Fruit fly (Drosophila melanogaster) whole organism, embryonic: ENCODE results near the gene CG7912.

Experiments
- Abd-B ChIP-seq: fragments of 200-800 bp; sonication (Bioruptor generic); optimal IDR thresholded peaks from 2 replicates; lab custom pipeline; 2018; ENCODE audit warnings: missing biosample characterization, mild to moderate bottlenecking, missing genetic modification characterization, moderate library complexity
- B-H1 ChIP-seq: fragments of 200-800 bp; sonication (Bioruptor generic); IDR thresholded peaks from 3 replicates; pipeline ENCODE4 v1.3.6; 2022; ENCODE audit warnings: missing biosample characterization, missing genetic modification characterization
- Blimp-1 ChIP-seq: fragments of 200-800 bp; sonication (Bioruptor generic); optimal IDR thresholded peaks from 3 replicates; lab custom pipeline; 2018; ENCODE audit warnings: missing biosample characterization, missing genetic modification characterization, mild to moderate bottlenecking, moderate library complexity, missing genetic modification reagents
- C15 ChIP-seq: fragments of 200-800 bp; sonication (Bioruptor generic); IDR thresholded peaks from 3 replicates; pipeline ENCODE4 v1.3.6; 2022; ENCODE audit warnings: missing biosample characterization, missing genetic modification characterization
- CG1233 ChIP-seq: fragments of 200-800 bp; sonication (Bioruptor generic); optimal IDR thresholded peaks from 4 replicates; lab custom pipeline; 2018; ENCODE audit warnings: missing biosample characterization, mild to moderate bottlenecking, missing genetic modification characterization
- CG1602 ChIP-seq: fragments of 200-800 bp; sonication (Bioruptor generic); optimal IDR thresholded peaks from 3 replicates; lab custom pipeline; 2016; ENCODE audit warnings: missing biosample characterization, missing genetic modification characterization
- CG16779 ChIP-seq: fragments of 200-800 bp; sonication (Bioruptor generic); IDR thresholded peaks from 2 replicates; pipeline ENCODE4 v1.3.6; 2022; ENCODE audit warnings: missing biosample characterization, missing genetic modification characterization
- CG16863 ChIP-seq: fragments of 200-800 bp; sonication (Bioruptor generic); optimal IDR thresholded peaks from 3 replicates; lab custom pipeline; 2016; ENCODE audit warnings: missing biosample characterization, missing genetic modification characterization
- CG32767 ChIP-seq: fragments of 200-800 bp; sonication (Bioruptor generic); IDR thresholded peaks from 2 replicates; pipeline ENCODE4 v1.3.6; 2022; ENCODE audit warnings: missing biosample characterization, missing genetic modification characterization
- CG3995 ChIP-seq: fragments of 200-800 bp; sonication (Bioruptor generic); optimal IDR thresholded peaks from 3 replicates; lab custom pipeline; 2016; ENCODE audit warnings: missing biosample characterization, missing genetic modification characterization
- CG42726 ChIP-seq: fragments of 200-800 bp; sonication (Bioruptor generic); IDR thresholded peaks from 2 replicates; pipeline ENCODE4 v1.3.6; 2022; ENCODE audit warnings: missing biosample characterization, missing genetic modification characterization; ENCODE audit not compliant: partially characterized antibody
- CG4360 ChIP-seq: fragments of 200-800 bp; sonication (Bioruptor generic); IDR thresholded peaks from 2 replicates; pipeline ENCODE4 v1.3.6; 2022; ENCODE audit warnings: missing biosample characterization, missing genetic modification characterization
- CG4707 ChIP-seq: fragments of 200-800 bp; sonication (Bioruptor generic); optimal IDR thresholded peaks from 2 replicates; lab custom pipeline; 2018; ENCODE audit warnings: missing biosample characterization, mild to moderate bottlenecking, missing genetic modification characterization, moderate library complexity
- CG4730 ChIP-seq: fragments of 200-800 bp; sonication (Bioruptor generic); IDR thresholded peaks from 2 replicates; pipeline ENCODE4 v1.3.6; 2022; ENCODE audit warnings: missing biosample characterization, missing genetic modification characterization
- CG5245 ChIP-seq: fragments of 200-800 bp; sonication (Bioruptor generic); optimal IDR thresholded peaks from 3 replicates; lab custom pipeline; 2016; ENCODE audit warnings: missing biosample characterization, missing genetic modification characterization
- CG6254 ChIP-seq: fragments of 200-800 bp; sonication (Bioruptor generic); optimal IDR thresholded peaks from 3 replicates; lab custom pipeline; 2017; ENCODE audit warnings: mild to moderate bottlenecking, missing biosample characterization, missing genetic modification reagents, missing genetic modification characterization
- CG7745 ChIP-seq: fragments of 200-800 bp; sonication (Bioruptor generic); optimal IDR thresholded peaks from 2 replicates; lab custom pipeline; 2018; ENCODE audit warnings: missing biosample characterization, mild to moderate bottlenecking, missing genetic modification characterization, moderate library complexity
- CG7963 ChIP-seq: fragments of 200-800 bp; sonication (Bioruptor generic); IDR thresholded peaks from 3 replicates; pipeline ENCODE4 v1.3.6; 2022; ENCODE audit warnings: missing biosample characterization, missing genetic modification characterization; ENCODE audit not compliant: partially characterized antibody
- E2f2 ChIP-seq: fragments of 200-800 bp; sonication (Bioruptor generic); IDR thresholded peaks from 2 replicates; pipeline ENCODE4 v1.3.6; 2022; ENCODE audit warnings: missing biosample characterization, missing genetic modification characterization
- Fer1 ChIP-seq: fragments of 200-800 bp; sonication (Bioruptor generic); optimal IDR thresholded peaks from 2 replicates; lab custom pipeline; 2017; ENCODE audit warnings: missing biosample characterization, mild to moderate bottlenecking, missing genetic modification characterization
- Gsc ChIP-seq: fragments of 200-800 bp; sonication (Bioruptor generic); IDR thresholded peaks from 2 replicates; pipeline ENCODE4 v1.3.6; 2022; ENCODE audit warnings: missing biosample characterization, missing genetic modification characterization
- MTF-1 ChIP-seq: fragments of 200-800 bp; sonication (Bioruptor generic); optimal IDR thresholded peaks from 2 replicates; lab custom pipeline; 2018; ENCODE audit warnings: missing biosample characterization, mild to moderate bottlenecking, missing genetic modification characterization, borderline replicate concordance
- Max ChIP-seq: fragments of 200-800 bp; sonication (Bioruptor generic); optimal IDR thresholded peaks from 2 replicates; lab custom pipeline; 2016; ENCODE audit warnings: missing biosample characterization, mild to moderate bottlenecking, missing genetic modification characterization
- Meics ChIP-seq: fragments of 200-800 bp; sonication (Bioruptor generic); optimal IDR thresholded peaks from 2 replicates; lab custom pipeline; 2017; ENCODE audit warnings: missing biosample characterization, mild to moderate bottlenecking, missing genetic modification characterization
- Pdp1 ChIP-seq, 2 experiments: fragments of 200-800 bp; sonication (Bioruptor generic); optimal IDR thresholded peaks; 3 replicates each; lab custom pipeline; 2016; ENCODE audit warnings: missing biosample characterization in 2 of 2, missing genetic modification characterization in 2 of 2, mild to moderate bottlenecking in 1 of 2, moderate library complexity in 1 of 2
- Ravus ChIP-seq: fragments of 200-800 bp; sonication (Bioruptor generic); IDR thresholded peaks from 2 replicates; pipeline ENCODE4 v1.3.6; 2022; ENCODE audit warnings: missing biosample characterization, missing genetic modification characterization
- Trl ChIP-seq, 3 experiments: fragments of >200 bp in 2 of 3; fragments of 200-800 bp in 1 of 3; sonication (Bioruptor generic) in 1 of 3; optimal IDR thresholded peaks; 2 replicates in 1 of 3; 3 replicates in 2 of 3; lab custom pipeline; 2016 to 2017; ENCODE audit warnings: missing biosample characterization in 1 of 3, missing genetic modification characterization in 1 of 3
- chinmo ChIP-seq: fragments of 200-800 bp; sonication (Bioruptor generic); IDR thresholded peaks from 4 replicates; pipeline ENCODE4 v1.3.6; 2022; ENCODE audit warnings: missing biosample characterization, missing genetic modification characterization; ENCODE audit not compliant: partially characterized antibody
- dati ChIP-seq: fragments of 200-800 bp; sonication (Bioruptor generic); IDR thresholded peaks from 2 replicates; pipeline ENCODE4 v1.3.6; 2022; ENCODE audit warnings: missing biosample characterization, missing genetic modification characterization
- disco-r ChIP-seq: fragments of 200-800 bp; sonication (Bioruptor generic); optimal IDR thresholded peaks from 2 replicates; lab custom pipeline; 2016; ENCODE audit warnings: missing biosample characterization, missing genetic modification characterization
- dm ChIP-seq: fragments of 200-800 bp; sonication (Bioruptor generic); optimal IDR thresholded peaks from 3 replicates; lab custom pipeline; 2016; ENCODE audit warnings: missing biosample characterization, missing genetic modification characterization
- dpn ChIP-seq, 2 experiments: fragments of 200-800 bp; sonication (Bioruptor generic); optimal IDR thresholded peaks; 3 replicates each; lab custom pipeline; 2016; ENCODE audit warnings: missing biosample characterization in 2 of 2, missing genetic modification characterization in 2 of 2
- esg ChIP-seq: fragments of 200-800 bp; sonication (Bioruptor generic); conservative IDR thresholded peaks from 2 replicates; pipeline ENCODE4 v1.3.6; 2022; ENCODE audit warnings: missing biosample characterization, missing genetic modification characterization
- gem ChIP-seq: fragments of 200-800 bp; sonication (Bioruptor generic); optimal IDR thresholded peaks from 2 replicates; lab custom pipeline; 2019; ENCODE audit warnings: missing biosample characterization, mild to moderate bottlenecking, missing genetic modification characterization, moderate library complexity
- hth ChIP-seq: fragments of >200 bp; optimal IDR thresholded peaks from 2 replicates; lab custom pipeline; 2017; ENCODE audit warnings: inconsistent platforms
- jumu ChIP-seq: fragments of 200-800 bp; sonication (Bioruptor generic); optimal IDR thresholded peaks from 3 replicates; lab custom pipeline; 2016; ENCODE audit warnings: missing biosample characterization, missing genetic modification characterization
- repo ChIP-seq: fragments of 200-800 bp; sonication (Bioruptor generic); optimal IDR thresholded peaks from 2 replicates; lab custom pipeline; 2016; ENCODE audit warnings: missing biosample characterization, missing genetic modification characterization
- slp2 ChIP-seq: fragments of 200-800 bp; sonication (Bioruptor generic); optimal IDR thresholded peaks from 2 replicates; lab custom pipeline; 2016; ENCODE audit warnings: missing biosample characterization, missing genetic modification characterization
- sna ChIP-seq: fragments of 200-800 bp; sonication (Bioruptor generic); IDR thresholded peaks from 2 replicates; pipeline ENCODE4 v1.3.6; 2022; ENCODE audit warnings: missing biosample characterization, missing genetic modification characterization; ENCODE audit not compliant: partially characterized antibody
- tll ChIP-seq, 2 experiments: fragments of 200-800 bp in 1 of 2; fragments of >200 bp in 1 of 2; sonication (Bioruptor generic) in 1 of 2; optimal IDR thresholded peaks; 2 replicates each; lab custom pipeline; 2017 to 2019; ENCODE audit warnings: missing biosample characterization in 2 of 2, missing genetic modification characterization in 2 of 2, mild to moderate bottlenecking in 1 of 2, moderate library complexity in 1 of 2
- wdn ChIP-seq: fragments of 200-800 bp; sonication (Bioruptor generic); IDR thresholded peaks from 2 replicates; pipeline ENCODE4 v1.3.6; 2022; ENCODE audit warnings: missing biosample characterization, missing genetic modification characterization
- zen2 ChIP-seq: fragments of 200-800 bp; sonication (Bioruptor generic); IDR thresholded peaks from 3 replicates; pipeline ENCODE4 v1.3.6; 2022; ENCODE audit warnings: missing biosample characterization, missing genetic modification characterization; ENCODE audit not compliant: partially characterized antibody

The CG7912 gene

dm6 chr3R:29995035-29995434, 14.0 kb downstream of the CG7912 start, which contains the start of the genes CG7903 and Sas-6 (continued):
- no peak for TF ChIP-seq jumu (GFP tag; lab: Kevin White, UChicago)
- TF ChIP-seq Trl (optimal IDR thresholded peaks at IDR 0.05; lab: Kevin White, UChicago) = no peak
- peak; percentile 9 for TF ChIP-seq Trl (GFP tag; optimal IDR thresholded peaks at IDR 0.05; lab: Kevin White, UChicago)
- no peak for TF ChIP-seq esg
- TF ChIP-seq chinmo (GFP tag; lab: Robert Waterston, UW) = peak; percentile 65; the same call in 1 of the 4 replicates
- TF ChIP-seq B-H1 (GFP tag; lab: Robert Waterston, UW) = no peak
- no peak for TF ChIP-seq CG6254
- TF ChIP-seq CG1602 (GFP tag; lab: Kevin White, UChicago) = no peak
- TF ChIP-seq CG4707 (GFP tag; lab: Kevin White, UChicago) = no peak
- TF ChIP-seq CG7963 (GFP tag; lab: Robert Waterston, UW) = peak; percentile 71; the same call in 2 of the 3 replicates
- no peak for TF ChIP-seq CG4360 (GFP tag; lab: Robert Waterston, UW)
- no peak for TF ChIP-seq dpn (GFP tag; optimal IDR thresholded peaks at IDR 0.05; lab: Kevin White, UChicago)
- no peak for TF ChIP-seq gem (tag; lab: Kevin White, UChicago)
- no peak for TF ChIP-seq dati (GFP tag; lab: Robert Waterston, UW)
- TF ChIP-seq CG1233 = no peak
- peak; percentile 60 for TF ChIP-seq sna (GFP tag; lab: Robert Waterston, UW)
- no peak for TF ChIP-seq CG3995
- no peak for TF ChIP-seq tll (GFP tag; optimal IDR thresholded peaks at IDR 0.05; lab: Kevin White, UChicago)
- TF ChIP-seq CG16779 = no peak
- no peak for TF ChIP-seq hth (lab: Kevin White, UChicago)
- peak; percentile 92 for TF ChIP-seq Meics (GFP tag; lab: Kevin White, UChicago)
- TF ChIP-seq wdn = no peak
- no peak for TF ChIP-seq Abd-B (GFP tag; lab: Kevin White, UChicago)
- TF ChIP-seq CG7745 (tag; lab: Kevin White, UChicago) = no peak
- TF ChIP-seq C15 (GFP tag; lab: Robert Waterston, UW) = no peak
- TF ChIP-seq CG16863 (GFP tag; lab: Kevin White, UChicago) = no peak
- no peak for TF ChIP-seq Max (GFP tag; lab: Kevin White, UChicago)
- peak; percentile 77 for TF ChIP-seq CG42726 (GFP tag; lab: Robert Waterston, UW)
- TF ChIP-seq zen2 (GFP tag; lab: Robert Waterston, UW) = peak; percentile 48; the same call in 1 of the 3 replicates
- no peak for TF ChIP-seq dm
- TF ChIP-seq CG32767 (GFP tag; lab: Robert Waterston, UW) = no peak
- TF ChIP-seq Ravus = no peak
- no peak for TF ChIP-seq repo (GFP tag; lab: Kevin White, UChicago)
- TF ChIP-seq E2f2 (GFP tag; lab: Robert Waterston, UW) = peak; percentile 79
- TF ChIP-seq Gsc = no peak
- TF ChIP-seq Blimp-1 (GFP tag; lab: Kevin White, UChicago) = no peak
- no peak for TF ChIP-seq Pdp1 (GFP tag; optimal IDR thresholded peaks at IDR 0.05; lab: Kevin White, UChicago)
- no peak for TF ChIP-seq Fer1 (GFP tag; lab: Kevin White, UChicago)
- TF ChIP-seq slp2 = no peak
- no peak for TF ChIP-seq CG5245 (GFP tag; lab: Kevin White, UChicago)
- TF ChIP-seq CG4730 (GFP tag; lab: Robert Waterston, UW) = no peak
- no peak for TF ChIP-seq disco-r (GFP tag; lab: Kevin White, UChicago)
- TF ChIP-seq MTF-1 = no peak
